Worm (Caenorhabditis elegans) whole organism, mixed stage, embryonic: ENCODE results near the gene T16D1.1.

Experiments
- M03D4.4 ChIP-seq: sonication (generic microtip); optimal IDR thresholded peaks from 2 replicates; lab custom pipeline; 2017; ENCODE audit warnings: mild to moderate bottlenecking, missing genetic modification characterization, missing compliant biosample characterization
- bed-3 ChIP-seq: fragments of 200-800 bp; sonication (Bioruptor generic); optimal IDR thresholded peaks from 3 replicates; lab custom pipeline; 2018; ENCODE audit warnings: mild to moderate bottlenecking, missing genetic modification characterization, moderate library complexity, missing compliant biosample characterization
- blmp-1 ChIP-seq: fragments of 150-350 bp; optimal IDR thresholded peaks from 2 replicates; lab custom pipeline; 2014; ENCODE audit warnings: missing biosample characterization, missing genetic modification characterization
- ces-1 ChIP-seq: fragments of 150-350 bp; optimal IDR thresholded peaks from 2 replicates; lab custom pipeline; 2014; ENCODE audit warnings: missing biosample characterization, missing genetic modification reagents, missing genetic modification characterization
- flh-1 ChIP-seq: fragments of 200-800 bp; sonication (Bioruptor generic); optimal IDR thresholded peaks from 2 replicates; lab custom pipeline; 2018; ENCODE audit warnings: mild to moderate bottlenecking, missing genetic modification characterization, moderate library complexity, missing compliant biosample characterization
- lin-32 ChIP-seq: fragments of 200-800 bp; sonication (Bioruptor generic); optimal IDR thresholded peaks from 2 replicates; lab custom pipeline; 2018; ENCODE audit warnings: mild to moderate bottlenecking, missing genetic modification characterization, missing compliant biosample characterization
- lsy-2 ChIP-seq: fragments of 150-350 bp; optimal IDR thresholded peaks from 2 replicates; lab custom pipeline; 2014; ENCODE audit warnings: missing biosample characterization, missing genetic modification characterization
- unc-39 ChIP-seq: fragments of 150-350 bp; optimal IDR thresholded peaks from 2 replicates; lab custom pipeline; 2014; ENCODE audit warnings: missing biosample characterization, missing genetic modification characterization
- unc-62 ChIP-seq: fragments of 150-350 bp; optimal IDR thresholded peaks from 2 replicates; lab custom pipeline; 2014; ENCODE audit warnings: missing biosample characterization, missing genetic modification reagents, missing genetic modification characterization
- ztf-11 ChIP-seq: fragments of 150-350 bp; optimal IDR thresholded peaks from 2 replicates; lab custom pipeline; 2014; ENCODE audit warnings: missing biosample characterization, missing genetic modification characterization

- TF ChIP-seq unc-62 (GFP tag; lab: Kevin White, UChicago) (no peak), blmp-1 (tag; lab: Kevin White, UChicago) (no peak), M03D4.4 (tag; lab: Kevin White, UChicago) (no peak), lsy-2 (tag; lab: Kevin White, UChicago) (no peak), flh-1 (no peak), ces-1 (GFP tag; lab: Kevin White, UChicago) (no peak), bed-3 (GFP tag; lab: Kevin White, UChicago) (no peak), lin-32 (GFP tag; lab: Kevin White, UChicago) (no peak), unc-39 (tag; lab: Kevin White, UChicago) (no peak), ztf-11 (tag; lab: Kevin White, UChicago) (no peak)
Observed at ce11 chrII:5285029-5285428, 43.6 kb upstream of the T16D1.1 start, which contains the start of gene gur-5.
